Worm (Caenorhabditis elegans) whole organism, L4 larva: ENCODE results near the gene B0252.8.

Experiments used
- T20F7.1 ChIP-seq: fragments of 200-800 bp; sonication (Bioruptor generic); optimal IDR thresholded peaks from 2 replicates; lab custom pipeline; 2018; ENCODE audit warnings: mild to moderate bottlenecking, missing genetic modification characterization, missing compliant biosample characterization
- ama-1 ChIP-seq: fragments of 150-350 bp; optimal IDR thresholded peaks from 2 replicates; lab custom pipeline; 2014; ENCODE audit warnings: inconsistent platforms, mixed read lengths
- dve-1 ChIP-seq: sonication (generic microtip); optimal IDR thresholded peaks from 2 replicates; lab custom pipeline; 2017; ENCODE audit warnings: antibody characterized with exemption, mild to moderate bottlenecking, missing genetic modification characterization, missing compliant biosample characterization; ENCODE audit not compliant: insufficient read depth
- lin-39 ChIP-seq: fragments of 150-350 bp; optimal IDR thresholded peaks from 2 replicates; lab custom pipeline; 2014; ENCODE audit warnings: missing biosample characterization, missing genetic modification reagents, missing genetic modification characterization
- zfp-2 ChIP-seq: sonication (generic microtip); optimal IDR thresholded peaks from 2 replicates; lab custom pipeline; 2016; ENCODE audit warnings: mild to moderate bottlenecking, missing genetic modification characterization, missing compliant biosample characterization

DNA sequence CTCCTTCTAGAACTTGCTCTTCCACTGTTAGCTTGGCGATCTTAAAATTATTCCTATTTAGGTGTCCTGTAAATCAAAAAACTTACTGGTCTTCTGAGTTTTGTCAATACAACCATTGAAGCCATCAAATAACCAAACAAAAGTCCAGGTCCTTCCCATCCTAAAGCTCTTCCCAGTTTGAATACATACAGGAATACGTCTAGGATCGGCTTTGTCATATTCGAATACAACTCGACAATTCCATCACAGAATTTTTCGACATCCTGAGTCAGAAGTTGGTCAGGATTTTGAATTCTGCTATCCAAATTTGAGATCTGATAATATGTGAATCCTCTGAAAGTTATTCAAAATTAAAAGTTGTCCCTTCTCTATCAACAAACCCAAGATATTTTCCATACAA is 33.6 kb upstream of the B0252.8 start:
- TF ChIP-seq lin-39 (no peak), zfp-2 (tag; lab: Kevin White, UChicago) (no peak), dve-1 (tag; lab: Kevin White, UChicago) (no peak), ama-1 (lab: Kevin White, UChicago) (no peak), T20F7.1 (GFP tag; lab: Kevin White, UChicago) (no peak)
